Fruit fly (Drosophila melanogaster): ENCODE measurements around the gene CG14340.

The CG14340 gene

DNA sequence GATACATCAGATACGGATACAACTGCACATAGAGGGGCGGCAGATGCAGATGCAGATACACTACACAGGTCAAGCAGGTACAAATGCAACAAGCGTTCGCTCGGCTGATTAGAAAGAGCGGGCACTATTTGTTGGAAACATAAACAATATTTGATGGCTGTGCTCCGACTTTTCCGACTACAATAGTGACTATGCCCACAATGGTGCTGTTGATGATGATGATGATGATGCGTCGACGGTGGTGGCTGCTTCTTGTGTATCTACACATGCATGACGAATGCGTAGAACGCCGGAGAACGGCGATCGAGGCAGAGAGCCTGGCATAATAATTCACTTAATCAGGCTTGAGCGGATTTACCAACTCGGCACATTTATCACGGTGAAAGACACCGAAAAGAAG, 44.7 kb upstream of the CG14340 start:
- no peak for TF ChIP-seq Myc (optimal IDR thresholded peaks at IDR 0.05)
- no peak for TF ChIP-seq rgr (GFP tag; optimal IDR thresholded peaks at IDR 0.05)
- TF ChIP-seq dmrt93B (GFP tag; optimal IDR thresholded peaks at IDR 0.05): no peak
- no peak for TF ChIP-seq pan (optimal IDR thresholded peaks at IDR 0.05)
- TF ChIP-seq woc (GFP tag; optimal IDR thresholded peaks at IDR 0.05): no peak
- no peak for TF ChIP-seq Abd-B (GFP tag; optimal IDR thresholded peaks at IDR 0.05)
- TF ChIP-seq OdsH (GFP tag; optimal IDR thresholded peaks at IDR 0.05): no peak
- TF ChIP-seq ey (GFP tag; optimal IDR thresholded peaks at IDR 0.05): no peak
- TF ChIP-seq sv (GFP tag; optimal IDR thresholded peaks at IDR 0.05): no peak
- no peak for TF ChIP-seq CG32264 (GFP tag; optimal IDR thresholded peaks at IDR 0.05)
- TF ChIP-seq CG9705 (GFP tag; optimal IDR thresholded peaks at IDR 0.05): no peak
- TF ChIP-seq Rel (GFP tag; optimal IDR thresholded peaks at IDR 0.05): no peak
- no peak for TF ChIP-seq Rel (tag; optimal IDR thresholded peaks at IDR 0.05)
- TF ChIP-seq Jra (GFP tag; optimal IDR thresholded peaks at IDR 0.05): no peak
- TF ChIP-seq Hnf4 (GFP tag; optimal IDR thresholded peaks at IDR 0.05): no peak
- no peak for TF ChIP-seq Dfd (GFP tag; optimal IDR thresholded peaks at IDR 0.05)
- TF ChIP-seq usp (GFP tag; optimal IDR thresholded peaks at IDR 0.05): no peak
- TF ChIP-seq N (GFP tag; optimal IDR thresholded peaks at IDR 0.05): no peak
- no peak for TF ChIP-seq fru (GFP tag; optimal IDR thresholded peaks at IDR 0.05)

DNA sequence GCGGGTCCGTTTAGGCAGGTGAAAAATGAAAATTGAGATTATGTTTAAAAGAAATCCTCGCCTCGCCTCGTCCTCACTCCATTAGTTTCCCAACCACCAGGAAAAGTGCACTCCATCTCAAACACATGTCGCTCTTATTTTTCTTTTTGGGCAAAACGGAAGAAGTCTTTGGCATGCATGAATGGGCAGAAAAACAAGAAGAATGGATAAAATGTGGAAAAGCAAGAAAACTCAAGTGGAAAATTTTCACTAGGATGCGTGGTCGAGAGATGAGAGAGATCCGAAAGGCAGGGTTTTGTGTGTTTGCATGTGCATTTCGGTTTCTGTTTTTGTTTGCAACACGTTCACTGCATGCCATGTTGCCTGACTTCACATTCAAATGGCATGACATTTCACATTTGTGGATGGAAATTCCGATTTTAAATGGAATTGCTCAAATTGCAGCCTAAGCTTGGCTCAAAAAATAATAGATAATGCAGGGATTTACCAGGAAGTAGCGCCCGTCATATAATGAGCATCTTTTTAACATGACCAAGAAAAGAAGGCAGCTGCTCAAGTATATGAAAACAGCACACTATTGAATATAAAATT, 44.1 kb upstream of the CG14340 start:
- no peak for TF ChIP-seq brk (GFP tag; optimal IDR thresholded peaks at IDR 0.05)
- no peak for TF ChIP-seq psq (GFP tag; optimal IDR thresholded peaks at IDR 0.05)
- no peak for TF ChIP-seq Hr78 (GFP tag; optimal IDR thresholded peaks at IDR 0.05)
- no peak for TF ChIP-seq jim (GFP tag; optimal IDR thresholded peaks at IDR 0.05)
- TF ChIP-seq N (GFP tag; optimal IDR thresholded peaks at IDR 0.05): no peak
- no peak for TF ChIP-seq dmrt93B (GFP tag; optimal IDR thresholded peaks at IDR 0.05)
- TF ChIP-seq ey (GFP tag; optimal IDR thresholded peaks at IDR 0.05): no peak
- no peak for TF ChIP-seq br (GFP tag; optimal IDR thresholded peaks at IDR 0.05)
- no peak for TF ChIP-seq Myc (optimal IDR thresholded peaks at IDR 0.05)
- TF ChIP-seq Dif (GFP tag; optimal IDR thresholded peaks at IDR 0.05; ENCODE audit: partially characterized antibody): no peak
- no peak for TF ChIP-seq Abd-B (GFP tag; optimal IDR thresholded peaks at IDR 0.05)
- no peak for TF ChIP-seq h (GFP tag; optimal IDR thresholded peaks at IDR 0.05)
- TF ChIP-seq Dfd (GFP tag; optimal IDR thresholded peaks at IDR 0.05): no peak

DNA sequence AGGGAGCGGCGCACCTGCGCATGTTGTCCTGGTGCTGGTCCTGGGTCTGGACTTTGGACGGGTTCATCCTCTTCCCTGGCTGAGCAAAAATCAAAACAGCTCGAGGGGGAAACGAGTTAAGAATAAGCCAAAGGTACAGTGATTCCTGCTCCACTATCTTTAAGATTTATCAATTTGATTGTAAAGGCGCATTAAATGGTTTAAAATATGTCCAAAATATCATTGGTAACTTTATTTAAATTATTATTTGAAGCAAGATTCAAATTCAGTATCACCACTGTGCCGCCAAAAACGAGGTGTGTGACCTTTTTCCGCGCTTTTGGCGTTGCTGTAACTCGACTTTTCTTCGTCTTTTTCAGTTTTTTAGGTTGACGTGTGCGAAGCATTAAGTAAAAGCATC, 43.3 kb upstream of the CG14340 start:
- no peak for TF ChIP-seq CG9705 (GFP tag; optimal IDR thresholded peaks at IDR 0.05)
- TF ChIP-seq Hnf4 (GFP tag; optimal IDR thresholded peaks at IDR 0.05): peak; percentile 23
- peak; percentile 26 for TF ChIP-seq fru (GFP tag; optimal IDR thresholded peaks at IDR 0.05)
- TF ChIP-seq Mio (GFP tag; optimal IDR thresholded peaks at IDR 0.05): no peak
- no peak for TF ChIP-seq N (GFP tag; optimal IDR thresholded peaks at IDR 0.05)
- no peak for TF ChIP-seq usp (GFP tag; optimal IDR thresholded peaks at IDR 0.05)
- TF ChIP-seq Vsx2 (GFP tag; optimal IDR thresholded peaks at IDR 0.05; ENCODE audit: partially characterized antibody): no peak
- TF ChIP-seq Hr83 (GFP tag; optimal IDR thresholded peaks at IDR 0.05; ENCODE audit: poor library complexity, severe bottlenecking): no peak
- no peak for TF ChIP-seq CG32264 (GFP tag; optimal IDR thresholded peaks at IDR 0.05)
- peak; percentile 29 for TF ChIP-seq psq (GFP tag; optimal IDR thresholded peaks at IDR 0.05)
- peak; percentile 8 for TF ChIP-seq br (GFP tag; optimal IDR thresholded peaks at IDR 0.05)
- no peak for TF ChIP-seq Dfd (GFP tag; optimal IDR thresholded peaks at IDR 0.05)
- no peak for TF ChIP-seq GATAd (GFP tag; optimal IDR thresholded peaks at IDR 0.05)
- no peak for TF ChIP-seq dmrt93B (GFP tag; optimal IDR thresholded peaks at IDR 0.05)
- TF ChIP-seq Abd-B (GFP tag; optimal IDR thresholded peaks at IDR 0.05): no peak
- no peak for TF ChIP-seq pan (optimal IDR thresholded peaks at IDR 0.05)
- TF ChIP-seq ey (GFP tag; optimal IDR thresholded peaks at IDR 0.05): no peak
- no peak for TF ChIP-seq lola (GFP tag; optimal IDR thresholded peaks at IDR 0.05)
- TF ChIP-seq Hr78 (GFP tag; optimal IDR thresholded peaks at IDR 0.05): no peak
- no peak for TF ChIP-seq Dif (GFP tag; optimal IDR thresholded peaks at IDR 0.05; ENCODE audit: partially characterized antibody)
- TF ChIP-seq sv (GFP tag; optimal IDR thresholded peaks at IDR 0.05): no peak
- TF ChIP-seq dl (GFP tag; optimal IDR thresholded peaks at IDR 0.05; ENCODE audit: insufficient read depth in 1 of 2, partially characterized antibody in 2 of 2): no peak
- peak; percentile 6 for TF ChIP-seq woc (GFP tag; optimal IDR thresholded peaks at IDR 0.05)
- TF ChIP-seq OdsH (GFP tag; optimal IDR thresholded peaks at IDR 0.05): no peak
- no peak for TF ChIP-seq CrebA (GFP tag; optimal IDR thresholded peaks at IDR 0.05; ENCODE audit: borderline replicate concordance)
- TF ChIP-seq jim (GFP tag; optimal IDR thresholded peaks at IDR 0.05): no peak
- no peak for TF ChIP-seq tai (GFP tag; optimal IDR thresholded peaks at IDR 0.05)
- TF ChIP-seq rgr (GFP tag; optimal IDR thresholded peaks at IDR 0.05): peak; percentile 0
- TF ChIP-seq HLH106 (tag; optimal IDR thresholded peaks at IDR 0.05): no peak
- TF ChIP-seq foxo (GFP tag; optimal IDR thresholded peaks at IDR 0.05): peak in 1 of 2 experiments; percentile 7
